Worm (Caenorhabditis elegans): ENCODE data around the gene lgc-35.
A peak's percentile ranks its signal among the peaks of the same experiment; 100 is the strongest.

The lgc-35 gene

DNA sequence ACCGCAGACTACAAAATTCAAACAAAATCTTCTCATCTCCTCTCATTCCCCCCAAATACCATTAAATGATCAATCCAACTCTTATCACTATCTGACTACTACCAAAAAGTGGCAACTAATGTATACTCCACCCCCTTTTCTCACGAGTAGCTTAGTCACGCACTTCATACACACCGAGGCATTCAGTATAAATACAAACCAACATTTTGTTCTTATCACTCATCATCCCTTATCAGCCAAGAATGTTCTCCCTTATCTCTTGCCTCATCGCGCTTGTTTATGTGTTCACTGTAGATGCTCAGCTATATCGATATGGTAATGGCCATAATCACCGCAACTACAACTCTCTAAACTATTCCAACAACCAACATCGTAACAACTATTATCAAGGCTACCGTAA is 16.5 kb downstream of the lgc-35 start, which contains the start of gene Y46G5A.36:
TSS of gene Y46G5A.36 (plus strand) at position 243 of the 400 bp plus-strand sequence.
- peak in 1 of 6 experiments; percentile 15 for TF ChIP-seq elt-3 (tag; optimal IDR thresholded peaks at IDR 0.05)
- TF ChIP-seq nhr-90 (tag; optimal IDR thresholded peaks at IDR 0.05; ENCODE audit: poor library complexity), result no peak
- peak; percentile 71 for TF ChIP-seq elt-2 (tag; optimal IDR thresholded peaks at IDR 0.05)

DNA sequence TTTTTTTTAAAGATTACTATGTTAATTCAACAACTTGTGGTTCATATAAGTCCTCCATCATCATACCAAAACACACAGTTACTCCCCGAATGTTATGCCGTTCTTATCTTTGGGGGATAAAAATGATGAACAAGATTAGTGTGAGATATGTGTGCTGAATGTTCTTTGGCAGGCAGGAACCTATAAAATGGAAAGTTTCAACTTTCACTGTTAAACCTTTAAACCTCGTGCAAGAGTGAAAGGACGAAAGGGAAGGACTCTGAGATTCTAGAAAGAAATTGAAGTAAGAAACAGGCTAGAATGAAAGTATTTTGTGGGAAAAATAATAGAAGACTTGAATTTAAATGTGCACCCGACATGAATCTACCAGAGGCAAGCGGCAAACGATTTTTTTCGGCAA is 20.0 kb downstream of the lgc-35 start:
- TF ChIP-seq blmp-1 (tag; optimal IDR thresholded peaks at IDR 0.05) (peak; percentile 68), alr-1 (tag; optimal IDR thresholded peaks at IDR 0.05; ENCODE audit: borderline replicate concordance) (no peak)

DNA sequence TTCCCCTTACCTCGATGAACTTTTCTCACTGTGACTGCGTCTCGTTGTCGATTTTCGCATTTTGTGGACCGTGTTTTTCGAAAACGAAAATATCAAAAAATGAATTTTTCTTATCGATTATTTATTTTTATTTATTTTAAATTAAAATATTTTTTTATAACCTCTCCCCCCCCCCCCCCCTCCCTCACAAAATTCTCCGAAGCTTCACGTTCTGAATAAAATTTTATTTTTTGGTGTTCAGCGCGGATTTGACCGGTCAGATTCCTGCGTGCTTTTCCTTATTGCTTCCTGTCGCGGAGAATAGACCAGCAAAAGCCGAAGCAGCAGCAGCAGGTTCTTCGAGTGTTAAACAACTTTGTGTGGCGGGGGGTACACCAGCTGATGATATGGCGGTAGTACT is 21.5 kb downstream of the lgc-35 start, which contains the start of gene Y46G5A.22:
TSS of gene Y46G5A.22 (minus strand) at position 101 of the 400 bp plus-strand sequence.
- TF ChIP-seq fkh-8 (tag; optimal IDR thresholded peaks at IDR 0.05), result no peak
- no peak for TF ChIP-seq ceh-8 (GFP tag; optimal IDR thresholded peaks at IDR 0.05)
- no peak for TF ChIP-seq ceh-63 (GFP tag; optimal IDR thresholded peaks at IDR 0.05)
- no peak for TF ChIP-seq snpc-4 (tag; optimal IDR thresholded peaks at IDR 0.05)
- no peak for TF ChIP-seq nhr-90 (tag; optimal IDR thresholded peaks at IDR 0.05; ENCODE audit: poor library complexity)
- no peak for TF ChIP-seq hpl-2 (GFP tag; optimal IDR thresholded peaks at IDR 0.05)
- no peak for TF ChIP-seq sptf-1 (tag; optimal IDR thresholded peaks at IDR 0.05)
- no peak for TF ChIP-seq mab-9 (GFP tag; IDR thresholded peaks at IDR 0.05)
- no peak for TF ChIP-seq egl-27 (tag; optimal IDR thresholded peaks at IDR 0.05)
- TF ChIP-seq C34B4.2 (tag; optimal IDR thresholded peaks at IDR 0.05), result no peak
- TF ChIP-seq mef-2 (tag; optimal IDR thresholded peaks at IDR 0.05), result no peak
- TF ChIP-seq jun-1 (tag; optimal IDR thresholded peaks at IDR 0.05), result no peak
- TF ChIP-seq grh-1 (GFP tag; IDR thresholded peaks at IDR 0.05), result no peak
- no peak for TF ChIP-seq alr-1 (tag; optimal IDR thresholded peaks at IDR 0.05; ENCODE audit: borderline replicate concordance)
- no peak for TF ChIP-seq lir-3 (tag; optimal IDR thresholded peaks at IDR 0.05; ENCODE audit: poor library complexity)
- no peak for TF ChIP-seq nhr-11 (tag; optimal IDR thresholded peaks at IDR 0.05)
- no peak for TF ChIP-seq skn-1 (tag; optimal IDR thresholded peaks at IDR 0.05)

DNA sequence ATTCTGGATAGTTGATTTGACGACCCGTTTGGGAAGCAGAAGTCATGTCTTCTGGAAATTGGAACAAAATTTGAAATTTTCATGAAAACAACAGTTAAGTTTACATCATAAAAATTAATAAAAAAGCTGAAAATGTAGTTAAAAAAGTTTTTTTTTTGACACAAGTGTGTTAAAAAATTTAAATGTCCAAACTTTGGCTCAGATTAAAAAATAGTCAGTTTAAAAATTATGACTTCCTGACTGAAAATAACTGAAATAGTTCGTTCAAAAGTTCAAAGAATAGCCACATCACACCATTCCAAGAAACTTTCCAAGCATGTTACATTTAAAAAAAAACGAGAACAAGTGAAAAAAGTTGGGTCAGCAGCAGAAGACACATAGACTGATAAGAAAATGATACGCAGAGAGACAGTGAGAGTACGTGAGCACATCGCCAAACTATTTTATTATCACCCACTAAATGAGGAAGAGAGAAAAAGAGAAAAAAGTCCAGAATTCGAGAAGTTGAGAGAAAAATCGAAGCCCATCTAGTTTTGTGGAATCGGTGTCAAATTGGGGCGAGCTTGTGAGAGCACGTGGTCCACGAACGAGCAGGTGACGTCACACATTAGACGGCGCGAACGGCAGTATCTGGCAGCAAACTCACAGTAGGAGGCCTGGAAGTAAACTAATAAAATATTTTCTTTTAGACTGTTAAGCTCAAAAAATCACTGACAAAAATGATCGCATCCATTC is 23.4 kb downstream of the lgc-35 start, which contains the start of gene acl-7:
TSS of gene acl-7 (minus strand) at position 51 of the 735 bp plus-strand sequence.
- no peak for TF ChIP-seq nhr-76 (tag; optimal IDR thresholded peaks at IDR 0.05)
- no peak for TF ChIP-seq egl-27 (tag; optimal IDR thresholded peaks at IDR 0.05)
- no peak for TF ChIP-seq lir-3 (tag; optimal IDR thresholded peaks at IDR 0.05; ENCODE audit: poor library complexity)
- TF ChIP-seq aly-2 (tag; optimal IDR thresholded peaks at IDR 0.05), result no peak
- TF ChIP-seq elt-2 (tag; optimal IDR thresholded peaks at IDR 0.05), result peak; percentile 42
- TF ChIP-seq ztf-4 (tag; optimal IDR thresholded peaks at IDR 0.05), result no peak
- TF ChIP-seq C16A3.4 (tag; optimal IDR thresholded peaks at IDR 0.05), result no peak

DNA sequence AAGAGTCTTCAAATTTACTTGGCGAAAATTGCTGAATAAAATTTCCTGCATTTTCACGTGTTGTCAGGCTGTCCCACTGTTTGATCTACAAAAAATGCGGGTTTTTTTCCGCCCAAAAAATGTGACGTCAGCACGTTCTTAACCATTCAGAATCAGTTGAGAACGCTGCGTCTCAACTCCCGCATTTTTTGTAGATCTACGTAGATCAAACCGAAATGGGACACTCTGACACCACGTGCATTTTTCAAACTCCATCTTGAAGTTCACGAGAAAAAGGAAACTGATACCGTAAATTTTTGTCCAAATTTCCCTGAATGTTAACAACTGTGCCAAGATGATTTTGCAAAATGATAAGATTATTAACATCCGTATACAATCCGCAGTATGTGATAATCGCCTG is 26.7 kb downstream of the lgc-35 start:
- TF ChIP-seq zag-1 (tag; optimal IDR thresholded peaks at IDR 0.05) (no peak), swsn-7 (tag; optimal IDR thresholded peaks at IDR 0.05) (no peak), grh-1 (GFP tag; IDR thresholded peaks at IDR 0.05) (no peak), elt-2 (tag; optimal IDR thresholded peaks at IDR 0.05) (no peak), isw-1 (GFP tag; IDR thresholded peaks at IDR 0.05) (no peak)

DNA sequence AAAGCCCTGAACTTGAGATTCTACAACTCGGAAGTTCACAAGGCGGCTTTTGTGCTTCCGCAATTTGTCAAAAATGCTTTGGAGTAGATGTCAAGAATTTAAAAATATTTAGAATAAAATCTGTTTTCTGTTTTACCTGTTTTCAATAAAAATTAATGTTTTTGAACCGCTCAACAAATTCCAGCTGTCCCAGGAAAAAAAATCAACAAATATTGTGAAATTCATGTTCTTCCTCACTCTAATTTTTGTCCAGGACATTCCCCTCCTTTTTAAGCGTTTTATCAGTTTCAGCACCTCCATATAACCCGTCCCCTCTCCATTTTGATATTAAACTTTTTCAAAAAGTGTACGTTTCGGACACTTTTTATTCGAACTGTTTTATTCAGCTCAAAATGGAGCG is 29.2 kb downstream of the lgc-35 start, which contains the start of gene Y46G5A.20:
TSS of gene Y46G5A.20 (plus strand) at position 301 of the 400 bp plus-strand sequence.
- TF ChIP-seq unc-86 (tag; optimal IDR thresholded peaks at IDR 0.05), result no peak
- no peak for TF ChIP-seq swsn-7 (tag; optimal IDR thresholded peaks at IDR 0.05)
- no peak for TF ChIP-seq grh-1 (GFP tag; IDR thresholded peaks at IDR 0.05)
- no peak for TF ChIP-seq nhr-12 (tag; optimal IDR thresholded peaks at IDR 0.05)
- TF ChIP-seq unc-30 (tag; optimal IDR thresholded peaks at IDR 0.05), result no peak
- TF ChIP-seq hlh-4 (tag; optimal IDR thresholded peaks at IDR 0.05), result no peak
- no peak for TF ChIP-seq nhr-19 (GFP tag; conservative IDR thresholded peaks at IDR 0.05)
- no peak for TF ChIP-seq C16A3.4 (tag; optimal IDR thresholded peaks at IDR 0.05)
- no peak for TF ChIP-seq nhr-20 (tag; optimal IDR thresholded peaks at IDR 0.05)

All from whole organism, L1 larva.